Worm (Caenorhabditis elegans) whole organism, L4 larva: ENCODE results near the gene T05B4.9.

ENCODE experiments used
- D1046.2 ChIP-seq: fragments of 200-800 bp; sonication (Bioruptor generic); IDR thresholded peaks from 2 replicates; pipeline ENCODE4 v1.3.6; 2022; ENCODE audit warnings: missing genetic modification characterization, missing compliant biosample characterization
- F26F4.8 ChIP-seq: fragments of 200-800 bp; sonication (Bioruptor generic); conservative IDR thresholded peaks from 2 replicates; pipeline ENCODE4 v1.3.6; 2022; ENCODE audit warnings: missing genetic modification characterization, missing compliant biosample characterization
- F44E2.7 ChIP-seq: fragments of 200-800 bp; sonication (Bioruptor generic); IDR thresholded peaks from 2 replicates; pipeline ENCODE4 v2.1.2; 2022; ENCODE audit warnings: missing genetic modification characterization, missing compliant biosample characterization
- T26A8.4 ChIP-seq: fragments of 200-800 bp; sonication (Bioruptor generic); IDR thresholded peaks from 2 replicates; pipeline ENCODE4 v1.3.6; 2022; ENCODE audit warnings: missing genetic modification characterization, missing compliant biosample characterization
- Y105C5A.15 ChIP-seq: fragments of 200-800 bp; sonication (Bioruptor generic); IDR thresholded peaks from 2 replicates; pipeline ENCODE4 v1.3.6; 2022; ENCODE audit warnings: missing genetic modification characterization, missing compliant biosample characterization
- Y48G9A.11 ChIP-seq: fragments of 200-800 bp; sonication (Bioruptor generic); IDR thresholded peaks from 2 replicates; pipeline ENCODE4 v1.3.6; 2022; ENCODE audit warnings: missing genetic modification reagents, missing genetic modification characterization, missing compliant biosample characterization
- Y75B8A.6 ChIP-seq: fragments of 200-800 bp; sonication (Bioruptor generic); IDR thresholded peaks from 2 replicates; pipeline ENCODE4 v1.3.6; 2022; ENCODE audit warnings: missing genetic modification reagents, missing genetic modification characterization, missing compliant biosample characterization
- arid-1 ChIP-seq: fragments of 200-800 bp; sonication (Bioruptor generic); conservative IDR thresholded peaks from 2 replicates; pipeline ENCODE4 v1.3.6; 2022; ENCODE audit warnings: missing genetic modification reagents, missing genetic modification characterization, missing compliant biosample characterization
- ceh-28 ChIP-seq: fragments of 150-350 bp; optimal IDR thresholded peaks from 2 replicates; lab custom pipeline; 2014; ENCODE audit warnings: missing biosample characterization, missing genetic modification reagents, missing genetic modification characterization
- ceh-44 ChIP-seq: fragments of 200-800 bp; sonication (Bioruptor generic); IDR thresholded peaks from 2 replicates; pipeline ENCODE4 v1.3.6; 2022; ENCODE audit warnings: missing genetic modification reagents, missing genetic modification characterization, missing compliant biosample characterization
- ceh-62 ChIP-seq: sonication (generic microtip); optimal IDR thresholded peaks from 2 replicates; lab custom pipeline; 2017; ENCODE audit warnings: missing biosample characterization, missing genetic modification characterization
- ceh-82 ChIP-seq: sonication (generic microtip); optimal IDR thresholded peaks from 2 replicates; lab custom pipeline; 2017; ENCODE audit warnings: missing biosample characterization, missing genetic modification characterization
- ctbp-1 ChIP-seq: fragments of 200-800 bp; sonication (Bioruptor generic); IDR thresholded peaks from 2 replicates; pipeline ENCODE4 v1.3.6; 2022; ENCODE audit warnings: missing genetic modification reagents, missing genetic modification characterization, missing compliant biosample characterization
- daf-12 ChIP-seq: fragments of 150-350 bp; optimal IDR thresholded peaks from 2 replicates; lab custom pipeline; 2014; ENCODE audit warnings: missing biosample characterization, missing genetic modification reagents, missing genetic modification characterization
- dmd-6 ChIP-seq: fragments of 200-800 bp; sonication (Bioruptor generic); IDR thresholded peaks from 2 replicates; pipeline ENCODE4 v1.3.6; 2022; ENCODE audit warnings: missing genetic modification reagents, missing genetic modification characterization, missing compliant biosample characterization
- dmd-9 ChIP-seq: fragments of 200-800 bp; sonication (Bioruptor generic); IDR thresholded peaks from 2 replicates; pipeline ENCODE4 v1.3.6; 2022; ENCODE audit warnings: missing genetic modification reagents, missing genetic modification characterization, missing compliant biosample characterization
- duxl-1 ChIP-seq: sonication (generic microtip); optimal IDR thresholded peaks from 2 replicates; lab custom pipeline; 2016; ENCODE audit warnings: mild to moderate bottlenecking, missing genetic modification characterization, moderate library complexity, missing compliant biosample characterization; ENCODE audit not compliant: poor library complexity
- dve-1 ChIP-seq: sonication (generic microtip); optimal IDR thresholded peaks from 2 replicates; lab custom pipeline; 2017; ENCODE audit warnings: antibody characterized with exemption, mild to moderate bottlenecking, missing genetic modification characterization, missing compliant biosample characterization; ENCODE audit not compliant: insufficient read depth
- egl-27 ChIP-seq: sonication (generic microtip); optimal IDR thresholded peaks from 3 replicates; lab custom pipeline; 2017; ENCODE audit warnings: missing biosample characterization, missing genetic modification reagents, missing genetic modification characterization
- fkh-10 ChIP-seq: fragments of 150-350 bp; optimal IDR thresholded peaks from 2 replicates; lab custom pipeline; 2014; ENCODE audit warnings: missing biosample characterization, missing genetic modification reagents, missing genetic modification characterization
- gei-8 ChIP-seq: fragments of 200-800 bp; sonication (Bioruptor generic); optimal IDR thresholded peaks from 2 replicates; lab custom pipeline; 2018; ENCODE audit warnings: mild to moderate bottlenecking, missing genetic modification characterization, missing compliant biosample characterization
- hlh-11 ChIP-seq: fragments of 200-800 bp; sonication (Bioruptor generic); optimal IDR thresholded peaks from 2 replicates; lab custom pipeline; 2018; ENCODE audit warnings: mild to moderate bottlenecking, missing genetic modification characterization, missing compliant biosample characterization
- jun-1 ChIP-seq: fragments of 150-350 bp; optimal IDR thresholded peaks from 2 replicates; lab custom pipeline; 2014; ENCODE audit warnings: missing biosample characterization, missing genetic modification reagents, missing genetic modification characterization
- lim-7 ChIP-seq: fragments of 200-800 bp; sonication (Bioruptor generic); IDR thresholded peaks from 2 replicates; pipeline ENCODE4 v1.3.6; 2022; ENCODE audit warnings: missing genetic modification characterization, missing compliant biosample characterization
- lin-39 ChIP-seq: fragments of 150-350 bp; optimal IDR thresholded peaks from 2 replicates; lab custom pipeline; 2014; ENCODE audit warnings: missing biosample characterization, missing genetic modification reagents, missing genetic modification characterization
- madf-5 ChIP-seq, 2 experiments: fragments of 200-800 bp; sonication (Bioruptor generic); IDR thresholded peaks; 2 replicates each; pipeline ENCODE4 v1.3.6; 2022; ENCODE audit warnings: missing compliant biosample characterization in 2 of 2, missing genetic modification characterization in 2 of 2
- mxl-2 ChIP-seq: fragments of 200-800 bp; sonication (Bioruptor generic); conservative IDR thresholded peaks from 2 replicates; pipeline ENCODE4 v1.3.6; 2022; ENCODE audit warnings: missing genetic modification reagents, missing genetic modification characterization, missing compliant biosample characterization
- mxl-3 ChIP-seq: fragments of 200-800 bp; sonication (Bioruptor generic); optimal IDR thresholded peaks from 2 replicates; lab custom pipeline; 2018; ENCODE audit warnings: mild to moderate bottlenecking, missing genetic modification characterization, missing compliant biosample characterization
- nhr-11 ChIP-seq: fragments of 150-350 bp; optimal IDR thresholded peaks from 2 replicates; lab custom pipeline; 2014; ENCODE audit warnings: missing biosample characterization, missing genetic modification characterization
- nhr-111 ChIP-seq: fragments of 200-800 bp; sonication (Bioruptor generic); optimal IDR thresholded peaks from 2 replicates; lab custom pipeline; 2018; ENCODE audit warnings: mild to moderate bottlenecking, missing genetic modification characterization, missing compliant biosample characterization
- nhr-25 ChIP-seq: sonication (generic microtip); optimal IDR thresholded peaks from 2 replicates; lab custom pipeline; 2017; ENCODE audit warnings: missing genetic modification characterization, mild to moderate bottlenecking, missing compliant biosample characterization, antibody characterized with exemption, moderate library complexity, borderline replicate concordance; ENCODE audit not compliant: insufficient read depth
- nhr-28 ChIP-seq: fragments of 150-350 bp; optimal IDR thresholded peaks from 2 replicates; lab custom pipeline; 2014; ENCODE audit warnings: missing biosample characterization, missing genetic modification characterization
- nhr-6 ChIP-seq: fragments of 150-350 bp; optimal IDR thresholded peaks from 2 replicates; lab custom pipeline; 2014; ENCODE audit warnings: missing biosample characterization, missing genetic modification characterization
- php-3 ChIP-seq: fragments of 200-800 bp; sonication (Bioruptor generic); IDR thresholded peaks from 2 replicates; pipeline ENCODE4 v1.3.6; 2022; ENCODE audit warnings: missing genetic modification reagents, missing genetic modification characterization, missing compliant biosample characterization
- rbr-2 ChIP-seq: sonication (generic microtip); optimal IDR thresholded peaks from 2 replicates; lab custom pipeline; 2016; ENCODE audit warnings: missing genotype, missing genetic modification characterization, missing compliant biosample characterization
- skn-1 ChIP-seq: fragments of 150-350 bp; optimal IDR thresholded peaks from 2 replicates; lab custom pipeline; 2014; ENCODE audit warnings: missing biosample characterization, missing genetic modification characterization
- snpc-1.2 ChIP-seq: fragments of 200-800 bp; sonication (Bioruptor generic); IDR thresholded peaks from 2 replicates; pipeline ENCODE4 v1.3.6; 2022; ENCODE audit warnings: missing genetic modification reagents, missing genetic modification characterization, missing compliant biosample characterization
- snpc-4 ChIP-seq: fragments of 150-350 bp; optimal IDR thresholded peaks from 2 replicates; lab custom pipeline; 2014; ENCODE audit warnings: missing biosample characterization, missing genetic modification characterization
- spr-3 ChIP-seq: fragments of 200-800 bp; sonication (Bioruptor generic); optimal IDR thresholded peaks from 2 replicates; lab custom pipeline; 2018; ENCODE audit warnings: mild to moderate bottlenecking, missing genetic modification characterization, missing compliant biosample characterization
- tag-97 ChIP-seq: fragments of 200-800 bp; sonication (Bioruptor generic); IDR thresholded peaks from 2 replicates; pipeline ENCODE4 v1.3.6; 2022; ENCODE audit warnings: missing genetic modification characterization, missing compliant biosample characterization
- unc-39 ChIP-seq: sonication (generic microtip); optimal IDR thresholded peaks from 2 replicates; lab custom pipeline; 2017; ENCODE audit warnings: missing biosample characterization, missing genetic modification characterization
- vab-7 ChIP-seq: fragments of 200-800 bp; sonication (Bioruptor generic); IDR thresholded peaks from 2 replicates; pipeline ENCODE4 v1.3.6; 2022; ENCODE audit warnings: missing genetic modification reagents, missing genetic modification characterization, missing compliant biosample characterization
- zfp-2 ChIP-seq: sonication (generic microtip); optimal IDR thresholded peaks from 2 replicates; lab custom pipeline; 2016; ENCODE audit warnings: mild to moderate bottlenecking, missing genetic modification characterization, missing compliant biosample characterization
- zfp-3 ChIP-seq: fragments of 200-800 bp; sonication (Bioruptor generic); conservative IDR thresholded peaks from 2 replicates; pipeline ENCODE4 v1.3.6; 2022; ENCODE audit warnings: missing genetic modification reagents, missing genetic modification characterization, missing compliant biosample characterization
- zip-2 ChIP-seq: fragments of 150-350 bp; optimal IDR thresholded peaks from 2 replicates; lab custom pipeline; 2014; ENCODE audit warnings: missing biosample characterization, missing genetic modification characterization
- ztf-7 ChIP-seq: fragments of 150-350 bp; optimal IDR thresholded peaks from 2 replicates; lab custom pipeline; 2014; ENCODE audit warnings: missing biosample characterization, missing genetic modification characterization

T05B4.9 gene

DNA sequence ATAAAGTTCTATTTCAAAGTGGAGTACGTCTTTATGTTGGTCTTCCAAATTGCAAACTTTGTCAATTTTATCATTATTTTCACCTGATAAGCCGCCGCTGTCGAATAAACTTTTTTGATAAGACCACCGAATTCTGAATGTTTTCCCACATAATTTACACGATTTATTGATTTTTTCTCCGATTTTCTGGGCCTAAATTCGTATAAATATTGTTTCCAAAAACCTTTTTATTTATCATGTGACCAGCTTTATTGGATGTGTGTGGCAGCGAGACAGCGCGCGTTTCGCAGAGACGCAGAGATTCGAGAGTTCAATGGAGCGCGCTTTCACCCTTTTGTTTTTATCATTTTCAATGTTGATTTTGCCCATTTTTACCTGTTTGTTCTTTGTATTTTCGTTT is 24.8 kb upstream of the T05B4.9 start (continued):
- TF ChIP-seq mxl-2 (GFP tag; lab: Robert Waterston, UW) (no peak), F44E2.7 (GFP tag; lab: Robert Waterston, UW) (no peak), fkh-10 (peak; percentile 18), duxl-1 (tag; lab: Kevin White, UChicago) (peak; percentile 65), nhr-6 (tag; lab: Kevin White, UChicago) (no peak), vab-7 (no peak), snpc-1.2 (GFP tag; lab: Robert Waterston, UW) (no peak), dmd-6 (peak; percentile 58), ctbp-1 (GFP tag; lab: Robert Waterston, UW) (0 out of 2 replicates have a peak, but pooled peaks have one; percentile 20), T26A8.4 (GFP tag; lab: Robert Waterston, UW) (peak; percentile 30; the same call in 1 of the 2 replicates), arid-1 (GFP tag; lab: Robert Waterston, UW) (no peak), lim-7 (GFP tag; lab: Robert Waterston, UW) (no peak), zfp-3 (GFP tag; lab: Robert Waterston, UW) (no peak), ceh-82 (tag; lab: Kevin White, UChicago) (no peak), D1046.2 (GFP tag; lab: Robert Waterston, UW) (no peak), Y75B8A.6 (GFP tag; lab: Robert Waterston, UW) (no peak), spr-3 (GFP tag; lab: Kevin White, UChicago) (no peak), nhr-11 (tag; lab: Kevin White, UChicago) (peak; percentile 64), skn-1 (no peak), snpc-4 (tag; lab: Kevin White, UChicago) (no peak), nhr-111 (no peak), dve-1 (tag; lab: Kevin White, UChicago) (peak; percentile 90), gei-8 (no peak), zfp-2 (tag; lab: Kevin White, UChicago) (no peak), nhr-28 (tag; lab: Kevin White, UChicago) (peak; percentile 46), F26F4.8 (GFP tag; lab: Robert Waterston, UW) (no peak), php-3 (GFP tag; lab: Robert Waterston, UW) (peak; percentile 63; the same call in 1 of the 2 replicates), ceh-28 (tag; lab: Kevin White, UChicago) (peak; percentile 18), Y48G9A.11 (GFP tag; lab: Robert Waterston, UW) (no peak), rbr-2 (peak; percentile 75), ceh-62 (tag; lab: Kevin White, UChicago) (no peak), jun-1 (tag; lab: Kevin White, UChicago) (no peak), mxl-3 (GFP tag; lab: Kevin White, UChicago) (peak; percentile 44), tag-97 (GFP tag; lab: Robert Waterston, UW) (no peak), unc-39 (no peak), dmd-9 (no peak), Y105C5A.15 (no peak), daf-12 (no peak), zip-2 (tag; lab: Kevin White, UChicago) (peak; percentile 21)

- TF ChIP-seq ceh-44 (GFP tag; lab: Robert Waterston, UW) (no peak), F26F4.8 (GFP tag; lab: Robert Waterston, UW) (no peak), madf-5 (GFP tag; IDR thresholded peaks at IDR 0.05; lab: Robert Waterston, UW) (no peak), ztf-7 (tag; lab: Kevin White, UChicago) (no peak), php-3 (GFP tag; lab: Robert Waterston, UW) (no peak), egl-27 (tag; lab: Kevin White, UChicago) (no peak), Y75B8A.6 (GFP tag; lab: Robert Waterston, UW) (no peak), hlh-11 (tag; lab: Kevin White, UChicago) (no peak), tag-97 (GFP tag; lab: Robert Waterston, UW) (no peak), ceh-62 (tag; lab: Kevin White, UChicago) (no peak), nhr-25 (tag; lab: Kevin White, UChicago) (no peak), daf-12 (no peak), unc-39 (no peak), lin-39 (tag; lab: Kevin White, UChicago) (no peak), F44E2.7 (GFP tag; lab: Robert Waterston, UW) (no peak)
Measured at ce11 chrV:4138688-4139087, 20.5 kb upstream of the T05B4.9 start, which contains the start of gene lgc-29. Gene lgc-29 (plus strand): TSS chrV:4138988.
